Worm (Caenorhabditis elegans) whole organism, L1 larva: Measurements from ENCODE around the gene srh-44.

ENCODE experiments used
- C04F5.9 ChIP-seq: sonication (generic microtip); optimal IDR thresholded peaks from 2 replicates; lab custom pipeline; 2016; ENCODE audit warnings: missing genetic modification characterization, missing compliant biosample characterization
- C34B4.2 ChIP-seq: sonication (generic microtip); optimal IDR thresholded peaks from 2 replicates; lab custom pipeline; 2017; ENCODE audit warnings: mild to moderate bottlenecking, missing genetic modification characterization, missing compliant biosample characterization
- F16B12.6 ChIP-seq: fragments of 150-350 bp; optimal IDR thresholded peaks from 2 replicates; lab custom pipeline; 2014; ENCODE audit warnings: missing biosample characterization, missing genetic modification characterization
- aha-1 ChIP-seq: fragments of 150-350 bp; optimal IDR thresholded peaks from 2 replicates; lab custom pipeline; 2014; ENCODE audit warnings: missing biosample characterization, missing genetic modification characterization
- aly-2 ChIP-seq: fragments of 150-350 bp; optimal IDR thresholded peaks from 2 replicates; lab custom pipeline; 2014; ENCODE audit warnings: missing biosample characterization, missing genetic modification characterization
- blmp-1 ChIP-seq: fragments of 150-350 bp; optimal IDR thresholded peaks from 2 replicates; lab custom pipeline; 2014; ENCODE audit warnings: missing biosample characterization, missing genetic modification characterization
- ceh-88 ChIP-seq: fragments of 200-800 bp; sonication (Bioruptor generic); IDR thresholded peaks from 2 replicates; pipeline ENCODE4 v1.3.6; 2022; ENCODE audit warnings: missing genetic modification characterization, missing compliant biosample characterization
- dpl-1 ChIP-seq, 3 experiments: fragments of 150-350 bp in 2 of 3; sonication (generic microtip) in 1 of 3; optimal IDR thresholded peaks; 2 replicates each; lab custom pipeline; 2014 to 2017; ENCODE audit warnings: missing biosample characterization in 3 of 3, missing genetic modification characterization in 3 of 3, missing genetic modification reagents in 3 of 3
- dsc-1 ChIP-seq: sonication (generic microtip); optimal IDR thresholded peaks from 2 replicates; lab custom pipeline; 2016; ENCODE audit warnings: mild to moderate bottlenecking, missing genetic modification characterization, missing compliant biosample characterization
- efl-1 ChIP-seq, 4 experiments: fragments of 150-350 bp; optimal IDR thresholded peaks in 3 of 4; peaks in 1 of 4; 1 replicate in 1 of 4; 2 replicates in 3 of 4; lab custom pipeline; 2014; ENCODE audit warnings: missing biosample characterization in 2 of 4, missing genetic modification characterization in 2 of 4, missing genetic modification reagents in 2 of 4
- elt-2 ChIP-seq: sonication (generic microtip); optimal IDR thresholded peaks from 2 replicates; lab custom pipeline; 2016; ENCODE audit warnings: missing genetic modification characterization, mild to moderate bottlenecking, inconsistent platforms, missing compliant biosample characterization, missing genetic modification reagents
- elt-3 ChIP-seq, 6 experiments: fragments of 150-350 bp in 1 of 6; sonication (generic microtip); optimal IDR thresholded peaks; 2 replicates each; lab custom pipeline; 2017 to 2018; ENCODE audit warnings: missing biosample characterization in 6 of 6, missing genetic modification characterization in 6 of 6, inconsistent platforms in 1 of 6
- ets-5 ChIP-seq: fragments of 200-800 bp; sonication (Bioruptor generic); IDR thresholded peaks from 2 replicates; pipeline ENCODE4 v1.3.6; 2022; ENCODE audit warnings: missing genetic modification characterization, missing compliant biosample characterization
- hlh-17 ChIP-seq: fragments of 200-800 bp; sonication (Bioruptor generic); optimal IDR thresholded peaks from 2 replicates; lab custom pipeline; 2018; ENCODE audit warnings: missing genetic modification characterization, mild to moderate bottlenecking, missing compliant biosample characterization, moderate library complexity, borderline replicate concordance
- hlh-4 ChIP-seq: sonication (generic microtip); optimal IDR thresholded peaks from 2 replicates; lab custom pipeline; 2016; ENCODE audit warnings: mild to moderate bottlenecking, missing genetic modification characterization, missing compliant biosample characterization
- lin-14 ChIP-seq: fragments of 200-800 bp; sonication (Bioruptor generic); optimal IDR thresholded peaks from 2 replicates; lab custom pipeline; 2018; ENCODE audit warnings: mild to moderate bottlenecking, missing genetic modification characterization, moderate library complexity, missing compliant biosample characterization
- lin-35 ChIP-seq, 2 experiments: fragments of 150-350 bp; optimal IDR thresholded peaks; 2 replicates each; lab custom pipeline; 2014; ENCODE audit warnings: missing biosample characterization in 2 of 2, missing genetic modification characterization in 2 of 2, missing genetic modification reagents in 2 of 2
- lsy-2 ChIP-seq, 2 experiments: fragments of 150-350 bp; optimal IDR thresholded peaks; 2 replicates each; lab custom pipeline; 2014; ENCODE audit warnings: missing biosample characterization in 2 of 2, missing genetic modification characterization in 2 of 2
- mdl-1 ChIP-seq, 2 experiments: fragments of 150-350 bp; optimal IDR thresholded peaks; 2 replicates each; lab custom pipeline; 2014 to 2017; ENCODE audit warnings: missing biosample characterization in 2 of 2, missing genetic modification characterization in 2 of 2, inconsistent platforms in 1 of 2
- mep-1 ChIP-seq: fragments of 150-350 bp; optimal IDR thresholded peaks from 2 replicates; lab custom pipeline; 2014; ENCODE audit warnings: missing biosample characterization, missing genetic modification characterization
- nhr-12 ChIP-seq: sonication (generic microtip); optimal IDR thresholded peaks from 2 replicates; lab custom pipeline; 2017; ENCODE audit warnings: missing biosample characterization, missing genetic modification characterization
- nhr-19 ChIP-seq: fragments of 200-800 bp; sonication (Bioruptor generic); conservative IDR thresholded peaks from 2 replicates; pipeline ENCODE4 v1.3.6; 2022; ENCODE audit warnings: missing genetic modification characterization, missing compliant biosample characterization
- nhr-20 ChIP-seq: sonication (generic microtip); optimal IDR thresholded peaks from 2 replicates; lab custom pipeline; 2016; ENCODE audit warnings: mild to moderate bottlenecking, missing genetic modification characterization, missing compliant biosample characterization
- nhr-71 ChIP-seq: sonication (generic microtip); optimal IDR thresholded peaks from 2 replicates; lab custom pipeline; 2016; ENCODE audit warnings: mild to moderate bottlenecking, missing genetic modification characterization, moderate library complexity, missing compliant biosample characterization
- nhr-77 ChIP-seq: fragments of 150-350 bp; optimal IDR thresholded peaks from 2 replicates; lab custom pipeline; 2014; ENCODE audit warnings: missing biosample characterization, missing genetic modification characterization
- nhr-85 ChIP-seq: sonication (generic microtip); peaks from one replicate; lab custom pipeline; 2016; ENCODE audit warnings: missing genetic modification characterization, inconsistent platforms, missing compliant biosample characterization
- nhr-90 ChIP-seq: sonication (generic microtip); optimal IDR thresholded peaks from 2 replicates; lab custom pipeline; 2016; ENCODE audit warnings: mild to moderate bottlenecking, missing genetic modification characterization, missing compliant biosample characterization; ENCODE audit not compliant: poor library complexity
- pqm-1 ChIP-seq: sonication (generic microtip); optimal IDR thresholded peaks from 3 replicates; lab custom pipeline; 2017; ENCODE audit warnings: missing biosample characterization, missing genetic modification characterization
- rnt-1 ChIP-seq: sonication (generic microtip); optimal IDR thresholded peaks from 2 replicates; lab custom pipeline; 2016; ENCODE audit warnings: mild to moderate bottlenecking, missing genetic modification characterization, moderate library complexity, missing compliant biosample characterization
- snu-23 ChIP-seq: sonication (generic microtip); optimal IDR thresholded peaks from 2 replicates; lab custom pipeline; 2016; ENCODE audit warnings: missing genetic modification characterization, missing compliant biosample characterization
- sptf-1 ChIP-seq: fragments of 150-350 bp; optimal IDR thresholded peaks from 2 replicates; lab custom pipeline; 2014; ENCODE audit warnings: missing biosample characterization, missing genetic modification characterization
- sup-37 ChIP-seq: fragments of 200-800 bp; sonication (Bioruptor generic); optimal IDR thresholded peaks from 2 replicates; lab custom pipeline; 2018; ENCODE audit warnings: mild to moderate bottlenecking, missing genetic modification characterization, missing compliant biosample characterization
- swsn-7 ChIP-seq: sonication (generic microtip); optimal IDR thresholded peaks from 2 replicates; lab custom pipeline; 2016; ENCODE audit warnings: missing genetic modification characterization, missing compliant biosample characterization
- tbx-2 ChIP-seq: sonication (generic microtip); optimal IDR thresholded peaks from 2 replicates; lab custom pipeline; 2016; ENCODE audit warnings: missing genetic modification characterization, missing compliant biosample characterization
- tlp-1 ChIP-seq: fragments of 150-350 bp; optimal IDR thresholded peaks from 2 replicates; lab custom pipeline; 2014; ENCODE audit warnings: missing biosample characterization, missing genetic modification characterization
- unc-130 ChIP-seq: fragments of 150-350 bp; optimal IDR thresholded peaks from 2 replicates; lab custom pipeline; 2017; ENCODE audit warnings: missing biosample characterization, missing genetic modification characterization, inconsistent platforms
- unc-62 ChIP-seq: fragments of 150-350 bp; optimal IDR thresholded peaks from 2 replicates; lab custom pipeline; 2014; ENCODE audit warnings: missing biosample characterization, missing genetic modification reagents, missing genetic modification characterization
- unc-98 ChIP-seq: fragments of 200-800 bp; sonication (Bioruptor generic); IDR thresholded peaks from 2 replicates; pipeline ENCODE4 v1.3.6; 2022; ENCODE audit warnings: missing genetic modification characterization, missing compliant biosample characterization
- xbp-1 ChIP-seq: sonication (generic microtip); optimal IDR thresholded peaks from 2 replicates; lab custom pipeline; 2016; ENCODE audit warnings: missing genetic modification characterization, missing compliant biosample characterization
- ztf-4 ChIP-seq: fragments of 150-350 bp; optimal IDR thresholded peaks from 2 replicates; lab custom pipeline; 2014; ENCODE audit warnings: missing biosample characterization, missing genetic modification characterization

Gene srh-44

ce11 chrII:11471916-11472315, 43.0 kb upstream of the srh-44 start, which contains the start of gene mfn-1:
Gene mfn-1 (minus strand): TSS chrII:11472016.
- TF ChIP-seq elt-2 (tag; lab: Kevin White, UChicago) (no peak), efl-1 (optimal IDR thresholded peaks at IDR 0.05; lab: Kevin White, UChicago) (no peak), efl-1 (GFP tag; optimal IDR thresholded peaks at IDR 0.05 in 1 of 2; lab: Kevin White, UChicago) (peak in 1 of 2 experiments; percentile 26), ceh-88 (no peak), rnt-1 (tag; lab: Kevin White, UChicago) (no peak), lsy-2 (tag; optimal IDR thresholded peaks at IDR 0.05; lab: Kevin White, UChicago) (no peak)
- TF ChIP-seq, all 84 proteins: peak for 1

ce11 chrII:11472542-11472941, 42.3 kb upstream of the srh-44 start:
- peak; percentile 97 for TF ChIP-seq blmp-1 (tag; lab: Kevin White, UChicago)
- peak; percentile 31 for TF ChIP-seq snu-23 (GFP tag; lab: Kevin White, UChicago)
- TF ChIP-seq aly-2 (tag; lab: Kevin White, UChicago), result no peak
- TF ChIP-seq mep-1 (tag; lab: Kevin White, UChicago), result no peak
- TF ChIP-seq rnt-1 (tag; lab: Kevin White, UChicago), result no peak
- TF ChIP-seq sptf-1, result no peak
- TF ChIP-seq tbx-2, result peak; percentile 2
- peak; percentile 59 for TF ChIP-seq lin-14 (GFP tag; lab: Kevin White, UChicago)
- TF ChIP-seq ztf-4 (tag; lab: Kevin White, UChicago), result no peak
- TF ChIP-seq pqm-1, result no peak
- no peak for TF ChIP-seq sup-37
- no peak for TF ChIP-seq unc-62
- no peak; the same call in 1 of the 2 replicates for TF ChIP-seq nhr-19 (GFP tag; lab: Robert Waterston, UW)
- TF ChIP-seq C04F5.9 (tag; lab: Kevin White, UChicago), result no peak
- no peak for TF ChIP-seq ets-5 (GFP tag; lab: Robert Waterston, UW)
- no peak for TF ChIP-seq nhr-77
- peak; percentile 65 for TF ChIP-seq nhr-20
- TF ChIP-seq C34B4.2 (tag; lab: Kevin White, UChicago), result no peak
- no peak for TF ChIP-seq unc-98 (GFP tag; lab: Robert Waterston, UW)
- TF ChIP-seq tlp-1 (tag; lab: Kevin White, UChicago), result no peak
- TF ChIP-seq nhr-90 (tag; lab: Kevin White, UChicago), result peak; percentile 13
- no peak for TF ChIP-seq aha-1
- peak in 1 of 2 experiments; percentile 56 for TF ChIP-seq lin-35 (GFP tag; optimal IDR thresholded peaks at IDR 0.05; lab: Kevin White, UChicago)
- TF ChIP-seq elt-3 (tag; optimal IDR thresholded peaks at IDR 0.05; lab: Kevin White, UChicago), result peak; percentile 2 to 93 (median 73)
- TF ChIP-seq dsc-1 (tag; lab: Kevin White, UChicago), result no peak
- no peak for TF ChIP-seq hlh-4
- TF ChIP-seq mdl-1 (tag; optimal IDR thresholded peaks at IDR 0.05; lab: Kevin White, UChicago), result peak in 1 of 2 experiments; percentile 71
- peak; percentile 48 for TF ChIP-seq nhr-71 (tag; lab: Kevin White, UChicago)
- TF ChIP-seq unc-130 (tag; lab: Kevin White, UChicago), result peak; percentile 22
- TF ChIP-seq xbp-1 (tag; lab: Kevin White, UChicago), result no peak
- peak; percentile 72 for TF ChIP-seq nhr-85 (tag; lab: Kevin White, UChicago)
- no peak for TF ChIP-seq hlh-17 (GFP tag; lab: Kevin White, UChicago)
- no peak for TF ChIP-seq nhr-12 (tag; lab: Kevin White, UChicago)
- no peak for TF ChIP-seq swsn-7 (tag; lab: Kevin White, UChicago)
- TF ChIP-seq F16B12.6 (tag; lab: Kevin White, UChicago), result no peak
- peak in 1 of 3 experiments; percentile 30 for TF ChIP-seq dpl-1 (GFP tag; optimal IDR thresholded peaks at IDR 0.05; lab: Kevin White, UChicago)
